Fruit fly (Drosophila melanogaster): ENCODE results near the gene Mettl3.

The Mettl3 gene

DNA sequence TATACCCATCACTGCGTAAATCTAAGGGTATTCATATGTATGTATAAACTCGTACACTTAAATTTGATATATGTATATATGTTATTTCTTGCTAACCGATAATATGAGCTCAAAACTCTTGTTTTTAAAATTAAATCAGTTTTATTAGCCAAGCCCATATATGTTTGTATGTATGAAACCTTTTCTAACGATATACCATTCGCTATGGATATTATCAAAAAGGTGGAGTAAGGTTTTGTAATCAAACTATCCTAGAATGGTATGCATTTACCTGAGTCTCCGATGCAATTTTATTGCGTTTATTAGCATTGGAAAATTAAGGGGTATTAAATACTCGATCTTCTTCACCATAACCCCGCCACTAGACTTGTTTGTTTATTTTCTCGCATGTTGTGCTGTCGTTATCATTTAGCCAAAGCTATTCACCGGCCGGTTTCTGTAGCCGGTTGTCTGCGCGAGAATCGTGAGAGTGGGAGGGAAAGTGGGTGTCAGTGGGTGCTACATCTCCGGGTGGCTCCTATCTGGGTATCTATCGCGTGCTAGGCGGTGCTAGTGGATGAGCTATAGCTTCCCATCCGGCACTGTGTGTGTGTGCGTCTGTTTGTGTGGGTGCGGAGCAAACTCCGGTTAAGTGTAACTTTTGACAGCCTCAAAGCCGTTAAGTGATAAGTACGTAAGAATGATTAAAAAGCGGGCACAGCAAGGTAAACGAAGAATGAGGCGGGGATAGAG is 24.0 kb upstream of the Mettl3 start (continued):
- peak; percentile 76 for TF ChIP-seq Hey (tag; optimal IDR thresholded peaks at IDR 0.05)
- no peak for TF ChIP-seq Xrp1 (GFP tag; IDR thresholded peaks at IDR 0.05)
- TF ChIP-seq Mes4 (GFP tag; optimal IDR thresholded peaks at IDR 0.05): no peak
- peak; percentile 67 for TF ChIP-seq CG12769 (tag; optimal IDR thresholded peaks at IDR 0.05)
- no peak for TF ChIP-seq CG11398 (GFP tag; optimal IDR thresholded peaks at IDR 0.05)
- TF ChIP-seq exex (tag; optimal IDR thresholded peaks at IDR 0.05): peak; percentile 5
- no peak for TF ChIP-seq zen (tag; optimal IDR thresholded peaks at IDR 0.05)
- no peak for TF ChIP-seq Oaz (GFP tag; IDR thresholded peaks at IDR 0.05)
- TF ChIP-seq grau (tag; optimal IDR thresholded peaks at IDR 0.05): peak; percentile 17
- TF ChIP-seq CG3995 (GFP tag; optimal IDR thresholded peaks at IDR 0.05): no peak
- no peak for TF ChIP-seq CG1832 (GFP tag; optimal IDR thresholded peaks at IDR 0.05)
- no peak for TF ChIP-seq dm (GFP tag; optimal IDR thresholded peaks at IDR 0.05)
- TF ChIP-seq Med (GFP tag): peak; percentile 49
- no peak for TF ChIP-seq Optix (GFP tag; IDR thresholded peaks at IDR 0.05)
- peak; percentile 19 for TF ChIP-seq Sox102F (GFP tag; optimal IDR thresholded peaks at IDR 0.05)
- no peak for TF ChIP-seq gt (GFP tag; IDR thresholded peaks at IDR 0.05)
- no peak for TF ChIP-seq CkIIα-i1 (GFP tag; IDR thresholded peaks at IDR 0.05)
- no peak for TF ChIP-seq CG8281 (tag; optimal IDR thresholded peaks at IDR 0.05)
- TF ChIP-seq CG8765 (GFP tag; IDR thresholded peaks at IDR 0.05): no peak
- no peak for TF ChIP-seq CG42726 (GFP tag; IDR thresholded peaks at IDR 0.05; ENCODE audit: partially characterized antibody)
- peak; percentile 22 for TF ChIP-seq phol (tag; optimal IDR thresholded peaks at IDR 0.05)
- TF ChIP-seq fd102C (GFP tag; optimal IDR thresholded peaks at IDR 0.05): no peak
- TF ChIP-seq CG5953 (GFP tag; IDR thresholded peaks at IDR 0.05): no peak
- TF ChIP-seq NFAT (GFP tag; IDR thresholded peaks at IDR 0.05): no peak
- no peak for TF ChIP-seq sqz (GFP tag; optimal IDR thresholded peaks at IDR 0.05)
- no peak for TF ChIP-seq CG12236 (GFP tag; optimal IDR thresholded peaks at IDR 0.05)
- TF ChIP-seq CG13775 (GFP tag; optimal IDR thresholded peaks at IDR 0.05): peak; percentile 21
- no peak for TF ChIP-seq HLH4C (GFP tag; IDR thresholded peaks at IDR 0.05; ENCODE audit: partially characterized antibody)
- no peak for TF ChIP-seq Taf1 (GFP tag; IDR thresholded peaks at IDR 0.05)
- TF ChIP-seq az2 (GFP tag; optimal IDR thresholded peaks at IDR 0.05): no peak
- TF ChIP-seq pita (GFP tag; optimal IDR thresholded peaks at IDR 0.05): no peak
- TF ChIP-seq psq (GFP tag; optimal IDR thresholded peaks at IDR 0.05): no peak
- TF ChIP-seq jumu (GFP tag; optimal IDR thresholded peaks at IDR 0.05): no peak
- no peak for TF ChIP-seq ase (GFP tag; IDR thresholded peaks at IDR 0.05)
- no peak for TF ChIP-seq seq (GFP tag; IDR thresholded peaks at IDR 0.05)
- TF ChIP-seq cwo (GFP tag; optimal IDR thresholded peaks at IDR 0.05): peak; percentile 70
- TF ChIP-seq CG3838 (GFP tag; optimal IDR thresholded peaks at IDR 0.05): no peak
- TF ChIP-seq CG9932 (GFP tag; IDR thresholded peaks at IDR 0.05): no peak
- TF ChIP-seq CG17361 (GFP tag; IDR thresholded peaks at IDR 0.05): peak; percentile 65; the same call in 2 of the 3 replicates
- no peak for TF ChIP-seq H2.0 (GFP tag; IDR thresholded peaks at IDR 0.05)
- no peak for TF ChIP-seq Dip3 (GFP tag; optimal IDR thresholded peaks at IDR 0.05)
- TF ChIP-seq vvl (GFP tag; IDR thresholded peaks at IDR 0.05): no peak
- TF ChIP-seq eyg (GFP tag; optimal IDR thresholded peaks at IDR 0.05): no peak
- TF ChIP-seq eve (GFP tag; optimal IDR thresholded peaks at IDR 0.05): peak in 1 of 2 experiments; percentile 50
- TF ChIP-seq cad (GFP tag; optimal IDR thresholded peaks at IDR 0.05): no peak
- TF ChIP-seq NfI (GFP tag; optimal IDR thresholded peaks at IDR 0.05): no peak
- no peak for TF ChIP-seq CG8359 (GFP tag; optimal IDR thresholded peaks at IDR 0.05; ENCODE audit: borderline replicate concordance)
- TF ChIP-seq crol (GFP tag; IDR thresholded peaks at IDR 0.05): no peak
- peak; percentile 4 for TF ChIP-seq mam (GFP tag; optimal IDR thresholded peaks at IDR 0.05)
- peak; percentile 34 for TF ChIP-seq CG12391 (tag; optimal IDR thresholded peaks at IDR 0.05)
- no peak for TF ChIP-seq Atf-2 (GFP tag; optimal IDR thresholded peaks at IDR 0.05)

All from whole organism, embryonic.